Worm (Caenorhabditis elegans) whole organism, L4/young adult: ENCODE measurements around the gene comt-5.

Experiments
- W03F9.2 ChIP-seq: fragments of 150-350 bp; optimal IDR thresholded peaks from 2 replicates; lab custom pipeline; 2014; ENCODE audit warnings: missing biosample characterization, missing genetic modification characterization
- him-1 ChIP-seq: sonication (generic microtip); optimal IDR thresholded peaks from 2 replicates; lab custom pipeline; 2016; ENCODE audit warnings: missing genotype, missing genetic modification reagents, missing genetic modification characterization, missing compliant biosample characterization

DNA sequence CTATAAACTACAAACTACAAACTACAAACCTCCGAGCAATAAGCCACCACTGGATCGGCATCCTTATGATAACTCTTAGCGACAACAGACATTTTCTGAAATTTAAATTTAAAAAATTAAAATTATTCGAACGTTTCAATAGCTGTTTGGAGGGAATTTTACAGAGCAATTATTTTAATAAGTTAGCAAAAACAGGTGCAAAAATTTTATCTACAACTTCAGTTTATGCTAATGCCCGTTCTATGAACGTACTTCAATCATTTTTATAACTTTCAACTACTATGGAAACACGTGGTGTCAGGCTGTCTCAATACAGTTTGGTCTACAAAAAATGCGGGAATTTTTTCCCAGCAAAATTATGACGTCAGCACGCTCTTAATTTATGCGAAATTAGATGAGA, at the start of gene comt-5:
- TF ChIP-seq W03F9.2 (tag; lab: Kevin White, UChicago) (no peak), him-1 (no peak)
